Worm (Caenorhabditis elegans): ENCODE results near the gene F44E7.7.

ce11 chrV:5779984-5780383 lies 5.3 kb downstream of the F44E7.7 start:
- no peak for TF ChIP-seq dao-5 (tag; optimal IDR thresholded peaks at IDR 0.05)
- TF ChIP-seq him-1 (tag; optimal IDR thresholded peaks at IDR 0.05), result no peak

All from whole organism, L4/young adult.